Fruit fly (Drosophila melanogaster): Measurements from ENCODE around the gene CG3330.

CG3330 gene

DNA sequence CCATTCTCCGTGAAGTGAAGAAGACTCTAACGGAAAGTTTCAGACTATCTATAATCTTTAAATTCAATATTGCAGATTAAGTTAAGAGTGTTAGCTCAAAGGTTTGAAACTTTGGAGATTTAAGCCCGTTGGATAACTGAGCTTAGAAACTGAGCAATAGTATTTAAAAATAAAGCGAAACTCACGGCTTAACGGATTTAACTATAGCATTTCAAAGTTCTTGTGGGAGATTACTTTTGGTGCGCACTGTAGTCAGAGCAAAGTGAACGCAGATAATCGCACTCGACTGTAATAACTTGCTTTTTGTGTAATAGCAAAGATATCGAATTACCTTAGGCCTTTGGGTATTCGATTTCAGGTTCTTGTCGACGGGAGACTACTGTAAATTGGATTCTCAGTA is 48.4 kb downstream of the CG3330 start, which contains the start of gene mrt (continued):
- peak; percentile 46 for TF ChIP-seq CG3847 (GFP tag; IDR thresholded peaks at IDR 0.05)
- no peak for TF ChIP-seq ken (GFP tag; IDR thresholded peaks at IDR 0.05)
- no peak for TF ChIP-seq tna (GFP tag; IDR thresholded peaks at IDR 0.05; ENCODE audit: partially characterized antibody)
- TF ChIP-seq CG33213 (GFP tag; optimal IDR thresholded peaks at IDR 0.05): peak; percentile 44
- TF ChIP-seq nom (GFP tag; optimal IDR thresholded peaks at IDR 0.05): no peak
- TF ChIP-seq NfI (GFP tag; optimal IDR thresholded peaks at IDR 0.05): peak; percentile 55
- peak; percentile 34 for TF ChIP-seq Max (GFP tag; optimal IDR thresholded peaks at IDR 0.05)
- no peak for TF ChIP-seq ssp (GFP tag; IDR thresholded peaks at IDR 0.05)
- TF ChIP-seq CG12104 (GFP tag; optimal IDR thresholded peaks at IDR 0.05): peak; percentile 36
- TF ChIP-seq CG11398 (GFP tag; optimal IDR thresholded peaks at IDR 0.05): peak; percentile 46
- no peak for TF ChIP-seq CG5180 (GFP tag; optimal IDR thresholded peaks at IDR 0.05)
- TF ChIP-seq repo (GFP tag; optimal IDR thresholded peaks at IDR 0.05): peak; percentile 7
- TF ChIP-seq ase (GFP tag; IDR thresholded peaks at IDR 0.05): no peak
- no peak for TF ChIP-seq Optix (GFP tag; IDR thresholded peaks at IDR 0.05)
- TF ChIP-seq Hsf (GFP tag; optimal IDR thresholded peaks at IDR 0.05): peak; percentile 19
- TF ChIP-seq CG8765 (GFP tag; IDR thresholded peaks at IDR 0.05): no peak
- no peak for TF ChIP-seq CG17612 (GFP tag; IDR thresholded peaks at IDR 0.05)
- peak; percentile 20 for TF ChIP-seq Hr3 (GFP tag; optimal IDR thresholded peaks at IDR 0.05)
- peak; percentile 73 for TF ChIP-seq CG7987 (GFP tag; optimal IDR thresholded peaks at IDR 0.05)
- no peak for TF ChIP-seq kah (GFP tag; optimal IDR thresholded peaks at IDR 0.05)
- peak; percentile 41; the same call in 1 of the 3 replicates for TF ChIP-seq H15 (GFP tag; IDR thresholded peaks at IDR 0.05)
- peak; percentile 54 for TF ChIP-seq fd3F (GFP tag; optimal IDR thresholded peaks at IDR 0.05)
- TF ChIP-seq bbx (GFP tag; IDR thresholded peaks at IDR 0.05; ENCODE audit: partially characterized antibody): no peak
- TF ChIP-seq CG4328 (GFP tag; optimal IDR thresholded peaks at IDR 0.05): peak; percentile 42
- no peak; the same call in 1 of the 2 replicates for TF ChIP-seq CG31224 (GFP tag; IDR thresholded peaks at IDR 0.05)
- peak; percentile 32 for TF ChIP-seq CG17829 (tag; optimal IDR thresholded peaks at IDR 0.05)
- TF ChIP-seq chinmo (GFP tag; IDR thresholded peaks at IDR 0.05; ENCODE audit: partially characterized antibody): no peak
- TF ChIP-seq dimm (GFP tag; IDR thresholded peaks at IDR 0.05): no peak
- TF ChIP-seq Gsc (GFP tag; IDR thresholded peaks at IDR 0.05): no peak
- no peak for TF ChIP-seq Abd-B (GFP tag; optimal IDR thresholded peaks at IDR 0.05)
- no peak for TF ChIP-seq mld (GFP tag; IDR thresholded peaks at IDR 0.05; ENCODE audit: partially characterized antibody)
- peak; percentile 52 for TF ChIP-seq CG4730 (GFP tag; IDR thresholded peaks at IDR 0.05)
- TF ChIP-seq Med (GFP tag): peak; percentile 96
- TF ChIP-seq psq (GFP tag; optimal IDR thresholded peaks at IDR 0.05): peak; percentile 21
- peak; percentile 38 for TF ChIP-seq CG10366 (GFP tag; IDR thresholded peaks at IDR 0.05)
- no peak for TF ChIP-seq pita (GFP tag; optimal IDR thresholded peaks at IDR 0.05)
- no peak for TF ChIP-seq gcm (GFP tag; optimal IDR thresholded peaks at IDR 0.05)
- TF ChIP-seq ind (GFP tag; optimal IDR thresholded peaks at IDR 0.05): peak; percentile 54
- TF ChIP-seq CG13894 (tag; optimal IDR thresholded peaks at IDR 0.05): no peak
- 0 out of 2 replicates have a peak, but pooled peaks have one; percentile 10 for TF ChIP-seq HLH3B (GFP tag; IDR thresholded peaks at IDR 0.05)
- TF ChIP-seq trem (tag; optimal IDR thresholded peaks at IDR 0.05): peak; percentile 21
- peak; percentile 85 for TF ChIP-seq CG2120 (GFP tag; optimal IDR thresholded peaks at IDR 0.05)
- TF ChIP-seq Meics (GFP tag; optimal IDR thresholded peaks at IDR 0.05): peak; percentile 79
- no peak for TF ChIP-seq CG12236 (GFP tag; optimal IDR thresholded peaks at IDR 0.05)
- peak; percentile 19; the same call in 1 of the 2 replicates for TF ChIP-seq E2f2 (GFP tag; IDR thresholded peaks at IDR 0.05)
- TF ChIP-seq caup (GFP tag; optimal IDR thresholded peaks at IDR 0.05; ENCODE audit: severe bottlenecking): peak; percentile 52
- peak; percentile 73 for TF ChIP-seq zfh2 (GFP tag; optimal IDR thresholded peaks at IDR 0.05)
- TF ChIP-seq NC2β (GFP tag; optimal IDR thresholded peaks at IDR 0.05): no peak
- peak; percentile 67 to 72 for TF ChIP-seq Pdp1 (GFP tag; optimal IDR thresholded peaks at IDR 0.05)
- TF ChIP-seq Dip3 (GFP tag; optimal IDR thresholded peaks at IDR 0.05): peak; percentile 77
- TF ChIP-seq CG12299 (tag; optimal IDR thresholded peaks at IDR 0.05): no peak

Measured in whole organism, embryonic.